Worm (Caenorhabditis elegans): ENCODE measurements around the gene lipl-5.

The lipl-5 gene

DNA sequence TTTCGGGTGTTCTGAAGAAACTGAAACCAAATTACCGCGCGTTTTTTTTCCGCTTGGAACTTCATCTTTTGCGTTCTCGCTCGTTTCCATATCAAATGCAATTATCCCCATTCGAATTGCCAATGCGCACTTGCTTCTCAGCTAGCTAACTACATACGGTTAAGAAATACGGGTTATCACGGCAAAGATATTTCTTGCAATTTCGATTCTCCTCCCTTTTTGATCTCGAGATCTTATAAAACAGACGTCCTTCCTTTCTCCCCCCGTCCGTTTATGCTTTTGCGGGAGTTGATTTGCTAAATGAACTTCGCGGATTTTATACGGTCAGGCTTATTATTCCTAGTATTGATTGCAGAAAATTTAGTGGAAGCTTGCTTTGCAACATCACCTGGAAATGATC is 43.3 kb downstream of the lipl-5 start, which contains the start of gene B0554.4:
B0554.4 (plus strand) TSS at position 301 of the 400 bp plus-strand sequence.
- TF ChIP-seq zag-1 (tag; optimal IDR thresholded peaks at IDR 0.05) (no peak), nhr-10 (tag; optimal IDR thresholded peaks at IDR 0.05) (no peak), unc-62 (GFP tag; optimal IDR thresholded peaks at IDR 0.05 in 1 of 2) (peak in 1 of 2 experiments; percentile 75), unc-62 (tag; optimal IDR thresholded peaks at IDR 0.05) (no peak), fos-1 (tag; optimal IDR thresholded peaks at IDR 0.05) (no peak), F49E8.2 (tag; optimal IDR thresholded peaks at IDR 0.05; ENCODE audit: borderline replicate concordance) (no peak), arid-1 (GFP tag; conservative IDR thresholded peaks at IDR 0.05) (no peak)

DNA sequence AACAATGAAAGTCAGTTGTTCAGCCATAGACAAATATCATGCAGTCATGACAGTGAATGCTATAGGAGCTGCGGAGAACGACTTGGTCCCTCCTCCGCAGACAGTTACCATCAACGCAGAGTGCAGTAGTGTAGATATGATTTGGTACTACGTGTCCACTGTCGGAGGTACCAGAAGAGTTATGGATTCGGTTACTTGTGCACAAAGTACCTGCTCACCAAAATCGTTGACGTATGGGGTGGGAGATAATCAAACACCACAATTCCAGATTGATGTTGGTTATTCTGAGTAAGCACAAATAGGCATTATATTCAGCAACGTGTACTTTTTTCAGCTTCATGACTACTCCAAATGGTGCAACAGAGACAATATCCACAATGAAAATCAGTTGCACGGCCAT is 47.4 kb downstream of the lipl-5 start:
- TF ChIP-seq lin-39 (tag; optimal IDR thresholded peaks at IDR 0.05), result no peak
- TF ChIP-seq unc-62 (GFP tag; optimal IDR thresholded peaks at IDR 0.05 in 1 of 2), result peak in 1 of 2 experiments; percentile 94
- TF ChIP-seq unc-62 (tag; optimal IDR thresholded peaks at IDR 0.05), result no peak

DNA sequence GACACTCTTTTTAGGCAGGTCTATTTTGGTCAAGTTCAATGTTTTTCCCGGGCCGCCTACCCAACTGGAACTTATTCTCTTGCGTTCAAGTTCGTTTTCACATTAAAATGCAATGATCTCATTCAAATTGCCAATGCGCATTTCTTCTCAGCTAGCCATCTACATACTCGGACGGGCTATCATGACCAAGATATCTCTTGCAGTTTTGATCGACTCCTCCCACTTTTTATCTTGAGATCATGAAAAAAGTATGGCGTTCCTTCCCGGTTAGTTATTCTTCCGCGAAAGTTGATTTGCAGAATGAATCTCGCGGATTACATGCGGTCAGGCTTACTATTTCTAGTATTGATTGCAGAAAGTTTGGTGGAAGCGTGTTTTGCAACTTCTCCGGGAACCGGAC is 48.4 kb downstream of the lipl-5 start, which contains the start of gene B0554.2:
B0554.2 (plus strand) TSS at position 301 of the 400 bp plus-strand sequence.
- no peak for TF ChIP-seq F10B5.3 (tag; optimal IDR thresholded peaks at IDR 0.05)
- no peak for TF ChIP-seq nhr-42 (GFP tag; IDR thresholded peaks at IDR 0.05)
- no peak for TF ChIP-seq daf-8 (GFP tag; IDR thresholded peaks at IDR 0.05)
- TF ChIP-seq lin-13 (GFP tag; optimal IDR thresholded peaks at IDR 0.05), result no peak
- no peak for TF ChIP-seq pqm-1 (tag; optimal IDR thresholded peaks at IDR 0.05)
- TF ChIP-seq nhr-6 (tag; optimal IDR thresholded peaks at IDR 0.05), result no peak
- no peak for TF ChIP-seq pha-4 (GFP tag; IDR thresholded peaks at IDR 0.05)
- TF ChIP-seq pha-4 (tag; optimal IDR thresholded peaks at IDR 0.05), result no peak
- no peak for TF ChIP-seq Y5F2A.4 (GFP tag; optimal IDR thresholded peaks at IDR 0.05)
- no peak for TF ChIP-seq nhr-111 (GFP tag; optimal IDR thresholded peaks at IDR 0.05)
- TF ChIP-seq ZK546.5 (tag; optimal IDR thresholded peaks at IDR 0.05), result no peak
- TF ChIP-seq ceh-20 (GFP tag; IDR thresholded peaks at IDR 0.05), result no peak
- TF ChIP-seq lin-29 (GFP tag; IDR thresholded peaks at IDR 0.05), result no peak
- TF ChIP-seq mxl-3 (GFP tag; optimal IDR thresholded peaks at IDR 0.05), result no peak
- no peak for TF ChIP-seq php-3 (GFP tag; IDR thresholded peaks at IDR 0.05)
- TF ChIP-seq jun-1 (tag; optimal IDR thresholded peaks at IDR 0.05), result no peak
